Fruit fly (Drosophila melanogaster) S2 (cell line): ENCODE measurements around the gene Gapvd1.
A peak's percentile ranks its signal among the peaks of the same experiment; 100 is the strongest.

ENCODE experiments used
- CG8478 ChIP-seq: fragments of >200 bp; optimal IDR thresholded peaks from 2 replicates; lab custom pipeline; 2018
- CTCF ChIP-seq, 2 experiments: fragments of >200 bp; optimal IDR thresholded peaks; 2 replicates each; lab custom pipeline; 2018

Gene Gapvd1

dm6 chrX:11339868-11340548 is 14.8 kb downstream of the Gapvd1 start, which contains the start of the genes CG34348 and Kap3:
Gene CG34348 (plus strand): TSS chrX:11339873.
Gene Kap3 (minus strand): TSS chrX:11340084.
- TF ChIP-seq CG8478 (lab: Kevin White, UChicago) = no peak
- TF ChIP-seq CTCF (optimal IDR thresholded peaks at IDR 0.05; lab: Kevin White, UChicago) = no peak

- TF ChIP-seq CG8478 (lab: Kevin White, UChicago) = no peak
- no peak for TF ChIP-seq CTCF (optimal IDR thresholded peaks at IDR 0.05; lab: Kevin White, UChicago)
These were observed 15.6 kb downstream of the Gapvd1 start for dm6 chrX:11340719-11341322.

- TF ChIP-seq CG8478 (lab: Kevin White, UChicago) = no peak
- TF ChIP-seq CTCF (optimal IDR thresholded peaks at IDR 0.05; lab: Kevin White, UChicago) = no peak
These were observed 17.0 kb downstream of the Gapvd1 start for dm6 chrX:11342168-11342567.

dm6 chrX:11342771-11343170 is 17.6 kb downstream of the Gapvd1 start:
- TF ChIP-seq CG8478 (lab: Kevin White, UChicago) = no peak
- no peak for TF ChIP-seq CTCF (optimal IDR thresholded peaks at IDR 0.05; lab: Kevin White, UChicago)

dm6 chrX:11347809-11348208 is 22.6 kb downstream of the Gapvd1 start, which contains the start of the genes GCS1 and CG11756:
Gene GCS1 (minus strand): TSS chrX:11348001.
Gene CG11756 (plus strand): TSS chrX:11348120.
- TF ChIP-seq CG8478 (lab: Kevin White, UChicago) = no peak
- peak in 1 of 2 experiments; percentile 26 for TF ChIP-seq CTCF (optimal IDR thresholded peaks at IDR 0.05; lab: Kevin White, UChicago)

- TF ChIP-seq CTCF (optimal IDR thresholded peaks at IDR 0.05; lab: Kevin White, UChicago) (no peak), CG8478 (lab: Kevin White, UChicago) (no peak)
These were observed 23.6 kb downstream of the Gapvd1 start, which contains the start of gene CG1738 for dm6 chrX:11348829-11349228. Gene CG1738 (plus strand): TSS chrX:11349049.

- TF ChIP-seq CG8478 (lab: Kevin White, UChicago) (no peak), CTCF (optimal IDR thresholded peaks at IDR 0.05; lab: Kevin White, UChicago) (no peak)
These were observed 24.6 kb downstream of the Gapvd1 start, which contains the start of gene NdufV3 for dm6 chrX:11349780-11350179. Gene NdufV3 (plus strand): TSS chrX:11349998.

dm6 chrX:11350505-11351327 is 25.5 kb downstream of the Gapvd1 start, which contains the start of gene CG1737:
Gene CG1737 (plus strand): TSS chrX:11350608.
- TF ChIP-seq CTCF (optimal IDR thresholded peaks at IDR 0.05; lab: Kevin White, UChicago) (no peak), CG8478 (lab: Kevin White, UChicago) (no peak)

dm6 chrX:11351351-11351750 is 26.2 kb downstream of the Gapvd1 start:
- TF ChIP-seq CTCF (optimal IDR thresholded peaks at IDR 0.05; lab: Kevin White, UChicago) (no peak), CG8478 (lab: Kevin White, UChicago) (no peak)

- no peak for TF ChIP-seq CTCF (optimal IDR thresholded peaks at IDR 0.05; lab: Kevin White, UChicago)
- no peak for TF ChIP-seq CG8478 (lab: Kevin White, UChicago)
These were observed 30.6 kb downstream of the Gapvd1 start, which contains the start of gene dsh for dm6 chrX:11355708-11356174. Gene dsh (plus strand): TSS chrX:11355881.

- no peak for TF ChIP-seq CTCF (optimal IDR thresholded peaks at IDR 0.05; lab: Kevin White, UChicago)
- no peak for TF ChIP-seq CG8478 (lab: Kevin White, UChicago)
These were observed 31.5 kb downstream of the Gapvd1 start for dm6 chrX:11356648-11357047.

- no peak for TF ChIP-seq CG8478 (lab: Kevin White, UChicago)
- no peak for TF ChIP-seq CTCF (optimal IDR thresholded peaks at IDR 0.05; lab: Kevin White, UChicago)
These were observed 33.9 kb downstream of the Gapvd1 start, which contains the start of gene Pa1 for dm6 chrX:11359081-11359481. Gene Pa1 (plus strand): TSS chrX:11359236.

- TF ChIP-seq CG8478 (lab: Kevin White, UChicago) (no peak), CTCF (optimal IDR thresholded peaks at IDR 0.05; lab: Kevin White, UChicago) (no peak)
These were observed 42.8 kb downstream of the Gapvd1 start, which contains the start of the genes hop and Tim8 for dm6 chrX:11367783-11368509. Gene hop (minus strand): TSS chrX:11368098. Gene Tim8 (plus strand): TSS chrX:11368445.
